Fruit fly (Drosophila melanogaster): ENCODE data around the gene MED10.

MED10 gene

dm6 chr3L:16211936-16212287 lies 20.0 kb upstream of the MED10 start:
- no peak for TF ChIP-seq psq (optimal IDR thresholded peaks at IDR 0.05)
- TF ChIP-seq pan (optimal IDR thresholded peaks at IDR 0.05), result peak; percentile 35

dm6 chr3L:16213201-16213600 lies 18.7 kb upstream of the MED10 start:
- no peak for TF ChIP-seq pan (optimal IDR thresholded peaks at IDR 0.05)
- no peak for TF ChIP-seq Dll (optimal IDR thresholded peaks at IDR 0.05)
- TF ChIP-seq psq (optimal IDR thresholded peaks at IDR 0.05), result no peak
- TF ChIP-seq CG8478 (optimal IDR thresholded peaks at IDR 0.05), result no peak
- TF ChIP-seq usp (GFP tag; optimal IDR thresholded peaks at IDR 0.05), result no peak
- no peak for TF ChIP-seq EcR (GFP tag; optimal IDR thresholded peaks at IDR 0.05)

DNA sequence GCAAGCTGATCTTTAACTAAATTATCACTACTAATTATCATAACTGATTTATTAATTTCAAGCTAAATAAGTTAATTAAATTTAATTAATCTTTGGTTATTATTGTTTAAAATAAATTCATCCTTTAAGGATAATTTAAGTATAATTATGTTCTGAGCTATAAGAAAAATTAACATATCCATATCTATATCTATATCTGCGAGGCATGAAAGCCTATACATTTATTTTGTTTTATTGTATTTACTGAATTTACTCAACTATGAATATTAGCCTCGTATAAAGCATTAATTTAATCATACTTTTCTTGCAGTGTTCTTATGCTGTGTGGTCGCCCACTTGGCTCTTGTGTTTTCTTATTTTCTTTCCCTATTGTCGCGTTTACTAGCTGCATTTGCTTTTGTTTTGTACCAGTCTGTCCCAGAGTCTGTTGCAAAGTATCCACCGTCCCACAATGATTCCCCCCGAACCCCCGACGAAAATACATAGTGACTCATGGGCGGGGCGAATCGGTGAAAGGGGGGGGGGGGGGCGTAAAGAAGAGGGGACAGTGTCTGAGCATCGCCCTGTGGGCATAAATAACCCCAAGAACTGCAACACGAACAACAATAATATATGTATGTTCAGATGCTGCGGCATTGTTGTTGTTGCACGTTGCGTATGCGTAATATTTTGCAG lies 17.2 kb upstream of the MED10 start:
- TF ChIP-seq Dll (optimal IDR thresholded peaks at IDR 0.05) (no peak), CG8478 (optimal IDR thresholded peaks at IDR 0.05) (no peak), pan (optimal IDR thresholded peaks at IDR 0.05) (no peak), usp (GFP tag; optimal IDR thresholded peaks at IDR 0.05) (no peak), EcR (GFP tag; optimal IDR thresholded peaks at IDR 0.05) (no peak), psq (optimal IDR thresholded peaks at IDR 0.05) (no peak)

dm6 chr3L:16215411-16215810 lies 16.5 kb upstream of the MED10 start:
- TF ChIP-seq EcR (GFP tag; optimal IDR thresholded peaks at IDR 0.05), result no peak
- TF ChIP-seq usp (GFP tag; optimal IDR thresholded peaks at IDR 0.05), result no peak
- TF ChIP-seq pan (optimal IDR thresholded peaks at IDR 0.05), result no peak

dm6 chr3L:16215816-16216215 lies 16.1 kb upstream of the MED10 start:
- peak; percentile 52 for TF ChIP-seq Dll (optimal IDR thresholded peaks at IDR 0.05)
- TF ChIP-seq psq (optimal IDR thresholded peaks at IDR 0.05), result no peak
- no peak for TF ChIP-seq CG8478 (optimal IDR thresholded peaks at IDR 0.05)

dm6 chr3L:16217203-16217602 lies 14.7 kb upstream of the MED10 start, which contains the start of gene CG13073:
Gene CG13073, minus strand, starts transcription at chr3L:16217303.
- no peak for TF ChIP-seq Dll (optimal IDR thresholded peaks at IDR 0.05)
- TF ChIP-seq CG8478 (optimal IDR thresholded peaks at IDR 0.05), result no peak
- TF ChIP-seq usp (GFP tag; optimal IDR thresholded peaks at IDR 0.05), result no peak
- no peak for TF ChIP-seq EcR (GFP tag; optimal IDR thresholded peaks at IDR 0.05)
- TF ChIP-seq psq (optimal IDR thresholded peaks at IDR 0.05), result no peak
- no peak for TF ChIP-seq pan (optimal IDR thresholded peaks at IDR 0.05)

dm6 chr3L:16217935-16218334 lies 13.9 kb upstream of the MED10 start:
- TF ChIP-seq CG8478 (optimal IDR thresholded peaks at IDR 0.05) (no peak), psq (optimal IDR thresholded peaks at IDR 0.05) (no peak), EcR (GFP tag; optimal IDR thresholded peaks at IDR 0.05) (no peak), Dll (optimal IDR thresholded peaks at IDR 0.05) (no peak), usp (GFP tag; optimal IDR thresholded peaks at IDR 0.05) (no peak), pan (optimal IDR thresholded peaks at IDR 0.05) (no peak)

dm6 chr3L:16221278-16221677 lies 10.6 kb upstream of the MED10 start:
- TF ChIP-seq Dll (optimal IDR thresholded peaks at IDR 0.05) (no peak), EcR (GFP tag; optimal IDR thresholded peaks at IDR 0.05) (no peak), pan (optimal IDR thresholded peaks at IDR 0.05) (no peak), CG8478 (optimal IDR thresholded peaks at IDR 0.05) (no peak), psq (optimal IDR thresholded peaks at IDR 0.05) (no peak), usp (GFP tag; optimal IDR thresholded peaks at IDR 0.05) (no peak)

dm6 chr3L:16221800-16222199 lies 10.1 kb upstream of the MED10 start:
- TF ChIP-seq EcR (GFP tag; optimal IDR thresholded peaks at IDR 0.05) (no peak), psq (optimal IDR thresholded peaks at IDR 0.05) (no peak), CG8478 (optimal IDR thresholded peaks at IDR 0.05) (no peak), Dll (optimal IDR thresholded peaks at IDR 0.05) (no peak)

- TF ChIP-seq Dll (optimal IDR thresholded peaks at IDR 0.05) (no peak), usp (GFP tag; optimal IDR thresholded peaks at IDR 0.05) (no peak), pan (optimal IDR thresholded peaks at IDR 0.05) (no peak), CG8478 (optimal IDR thresholded peaks at IDR 0.05) (no peak)
Observed at dm6 chr3L:16225175-16225574, 6.7 kb upstream of the MED10 start.

DNA sequence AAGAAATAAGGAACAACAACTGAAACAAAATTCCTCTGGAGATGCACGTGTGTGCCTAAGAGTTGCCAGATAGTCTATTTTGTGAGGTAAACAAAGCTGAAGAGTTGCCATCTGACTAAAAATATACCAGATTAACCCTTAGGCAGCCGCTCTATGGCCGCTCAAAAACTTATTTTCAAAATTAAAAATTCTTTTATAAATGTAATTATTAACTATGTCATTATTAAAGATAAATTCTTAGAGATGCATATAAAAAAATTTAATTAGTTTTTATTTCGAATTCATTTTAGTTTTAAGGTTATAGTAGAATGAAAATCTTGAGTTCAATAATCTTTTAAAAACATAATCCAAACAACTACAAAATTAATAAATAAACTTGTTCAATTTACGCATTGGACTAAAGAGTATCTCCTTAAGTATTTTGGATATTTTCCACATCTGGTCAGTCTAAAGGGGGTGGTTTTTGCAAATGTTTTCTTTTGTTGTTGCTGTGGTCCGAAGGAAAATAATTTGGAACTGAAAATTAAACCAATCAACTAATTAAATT lies 3.2 kb upstream of the MED10 start, which contains the start of gene Tmx3:
Gene Tmx3, plus strand, starts transcription at position 442 of the 547 bp plus-strand sequence.
- TF ChIP-seq EcR (GFP tag; optimal IDR thresholded peaks at IDR 0.05) (no peak), Dll (optimal IDR thresholded peaks at IDR 0.05) (no peak), CG8478 (optimal IDR thresholded peaks at IDR 0.05) (no peak), psq (optimal IDR thresholded peaks at IDR 0.05) (no peak), pan (optimal IDR thresholded peaks at IDR 0.05) (no peak), usp (GFP tag; optimal IDR thresholded peaks at IDR 0.05) (no peak)

- TF ChIP-seq pan (optimal IDR thresholded peaks at IDR 0.05) (no peak), usp (GFP tag; optimal IDR thresholded peaks at IDR 0.05) (no peak), EcR (GFP tag; optimal IDR thresholded peaks at IDR 0.05) (no peak), psq (optimal IDR thresholded peaks at IDR 0.05) (no peak), Dll (optimal IDR thresholded peaks at IDR 0.05) (no peak)
Observed at dm6 chr3L:16232924-16233323, 1.0 kb downstream of the MED10 start, which contains the start of gene Hsc20. Gene Hsc20, plus strand, starts transcription at chr3L:16233127.

dm6 chr3L:16233850-16234494 lies 2.1 kb downstream of the MED10 start:
- TF ChIP-seq CG8478 (optimal IDR thresholded peaks at IDR 0.05) (no peak), psq (optimal IDR thresholded peaks at IDR 0.05) (no peak), Dll (optimal IDR thresholded peaks at IDR 0.05) (no peak), EcR (GFP tag; optimal IDR thresholded peaks at IDR 0.05) (no peak), usp (GFP tag; optimal IDR thresholded peaks at IDR 0.05) (no peak), pan (optimal IDR thresholded peaks at IDR 0.05) (no peak)
